Worm (Caenorhabditis elegans) whole organism, L2 larva: ENCODE results near the gene eri-9.

Experiments
- R02D3.7 ChIP-seq: fragments of 150-350 bp; optimal IDR thresholded peaks from 2 replicates; lab custom pipeline; 2014; ENCODE audit warnings: missing biosample characterization, missing genetic modification characterization
- ZK546.5 ChIP-seq: sonication (generic microtip); optimal IDR thresholded peaks from 2 replicates; lab custom pipeline; 2017; ENCODE audit warnings: missing biosample characterization, missing genetic modification characterization
- aly-2 ChIP-seq: fragments of 150-350 bp; optimal IDR thresholded peaks from 2 replicates; lab custom pipeline; 2014; ENCODE audit warnings: missing biosample characterization, missing genetic modification characterization
- ceh-16 ChIP-seq: fragments of 150-350 bp; optimal IDR thresholded peaks from 2 replicates; lab custom pipeline; 2014; ENCODE audit warnings: missing biosample characterization, missing genetic modification characterization
- ceh-82 ChIP-seq: fragments of 150-350 bp; optimal IDR thresholded peaks from 2 replicates; lab custom pipeline; 2014; ENCODE audit warnings: missing biosample characterization, missing genetic modification characterization
- elt-1 ChIP-seq: fragments of 150-350 bp; optimal IDR thresholded peaks from 2 replicates; lab custom pipeline; 2014; ENCODE audit warnings: missing biosample characterization, missing genetic modification characterization
- fos-1 ChIP-seq: fragments of 150-350 bp; optimal IDR thresholded peaks from 2 replicates; lab custom pipeline; 2014; ENCODE audit warnings: missing biosample characterization, missing genetic modification characterization
- mdl-1 ChIP-seq, 2 experiments: fragments of 150-350 bp in 1 of 2; sonication (generic microtip) in 1 of 2; optimal IDR thresholded peaks; 2 replicates each; lab custom pipeline; 2017; ENCODE audit warnings: missing biosample characterization in 2 of 2, missing genetic modification characterization in 2 of 2
- nhr-11 ChIP-seq: fragments of 150-350 bp; optimal IDR thresholded peaks from 2 replicates; lab custom pipeline; 2014; ENCODE audit warnings: missing biosample characterization, missing genetic modification characterization
- nhr-12 ChIP-seq: fragments of 150-350 bp; optimal IDR thresholded peaks from 2 replicates; lab custom pipeline; 2014; ENCODE audit warnings: missing biosample characterization, missing genetic modification characterization
- nhr-77 ChIP-seq: fragments of 150-350 bp; optimal IDR thresholded peaks from 2 replicates; lab custom pipeline; 2014; ENCODE audit warnings: missing biosample characterization, missing genetic modification characterization
- unc-62 ChIP-seq: fragments of 150-350 bp; optimal IDR thresholded peaks from 2 replicates; lab custom pipeline; 2014; ENCODE audit warnings: missing biosample characterization, missing genetic modification reagents, missing genetic modification characterization
- ztf-11 ChIP-seq: sonication (generic microtip); optimal IDR thresholded peaks from 2 replicates; lab custom pipeline; 2017; ENCODE audit warnings: missing biosample characterization, missing genetic modification characterization

DNA sequence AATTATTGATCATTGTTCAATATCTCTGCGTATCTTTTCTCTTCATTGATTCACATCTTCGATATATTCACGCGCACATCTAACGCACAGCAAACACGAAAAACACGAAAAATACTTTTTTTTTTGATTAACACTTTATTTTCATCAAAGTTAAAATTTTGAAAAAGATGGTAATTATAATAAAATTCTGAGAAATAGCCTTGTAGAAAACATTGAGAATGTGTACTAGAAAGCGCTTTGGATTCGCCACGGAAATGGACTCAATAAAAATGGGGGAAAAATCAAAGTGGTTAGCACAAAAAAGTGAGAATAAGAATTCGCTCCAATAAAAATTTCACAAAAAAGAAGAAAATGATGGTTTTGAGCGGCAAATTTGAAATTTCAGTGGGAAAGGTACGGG lies 38.7 kb upstream of the eri-9 start, which contains the start of gene F26F4.6:
- TF ChIP-seq nhr-12 (tag; lab: Kevin White, UChicago) = no peak
- TF ChIP-seq ceh-16 (tag; lab: Kevin White, UChicago) = no peak
- TF ChIP-seq ZK546.5 = no peak
- TF ChIP-seq fos-1 (tag; lab: Kevin White, UChicago) = no peak
- TF ChIP-seq ceh-82 (tag; lab: Kevin White, UChicago) = no peak
- no peak for TF ChIP-seq nhr-11 (tag; lab: Kevin White, UChicago)
- no peak for TF ChIP-seq unc-62
- TF ChIP-seq ztf-11 (tag; lab: Kevin White, UChicago) = no peak
- TF ChIP-seq aly-2 = no peak
- TF ChIP-seq elt-1 = no peak
- no peak for TF ChIP-seq mdl-1 (tag; optimal IDR thresholded peaks at IDR 0.05; lab: Kevin White, UChicago)
- TF ChIP-seq nhr-77 (tag; lab: Kevin White, UChicago) = no peak
- no peak for TF ChIP-seq R02D3.7 (tag; lab: Kevin White, UChicago)
